Fruit fly (Drosophila melanogaster): ENCODE results near the gene snf.
A peak's percentile ranks its signal among the peaks of the same experiment; 100 is the strongest.

The snf gene

DNA sequence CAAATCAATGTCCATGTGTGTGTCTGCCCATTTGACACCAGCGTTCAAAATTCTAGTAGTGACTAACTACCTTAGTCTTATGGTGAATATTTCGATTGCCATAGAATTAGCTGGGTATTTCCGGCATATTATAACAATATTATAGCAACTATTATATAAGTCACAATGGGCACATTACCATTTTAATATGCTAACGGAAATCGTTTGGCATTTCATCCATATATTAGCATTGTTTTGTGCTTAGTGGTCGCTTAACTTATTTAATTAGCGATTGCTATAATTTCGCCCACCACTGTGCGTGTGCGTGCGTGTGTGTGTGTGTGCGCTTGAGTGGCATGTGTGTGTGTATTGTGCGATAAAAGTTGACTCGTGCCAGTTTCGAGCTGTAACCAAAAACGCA, 27.7 kb downstream of the snf start (continued):
- TF ChIP-seq psq (GFP tag; optimal IDR thresholded peaks at IDR 0.05), result no peak
- peak; percentile 5 for TF ChIP-seq Xbp1 (GFP tag; optimal IDR thresholded peaks at IDR 0.05)
- TF ChIP-seq bbx (GFP tag; IDR thresholded peaks at IDR 0.05; ENCODE audit: partially characterized antibody), result no peak
- no peak for TF ChIP-seq Neu2 (GFP tag; optimal IDR thresholded peaks at IDR 0.05; ENCODE audit: borderline replicate concordance)
- peak; percentile 32 for TF ChIP-seq BtbVII (GFP tag; optimal IDR thresholded peaks at IDR 0.05)
- TF ChIP-seq CG8089 (GFP tag; optimal IDR thresholded peaks at IDR 0.05), result no peak
- TF ChIP-seq ATbp (GFP tag; optimal IDR thresholded peaks at IDR 0.05), result peak; percentile 37
- TF ChIP-seq Dad (GFP tag; optimal IDR thresholded peaks at IDR 0.05), result no peak
- peak; percentile 13 for TF ChIP-seq CG6683 (GFP tag; optimal IDR thresholded peaks at IDR 0.05)
- TF ChIP-seq CG17612 (GFP tag; IDR thresholded peaks at IDR 0.05), result no peak
- TF ChIP-seq Hmr (GFP tag; optimal IDR thresholded peaks at IDR 0.05), result peak; percentile 67
- TF ChIP-seq CG10274 (GFP tag; optimal IDR thresholded peaks at IDR 0.05), result no peak
- peak; percentile 70 for TF ChIP-seq lab (GFP tag; optimal IDR thresholded peaks at IDR 0.05)
- TF ChIP-seq bigmax (GFP tag; optimal IDR thresholded peaks at IDR 0.05), result no peak
- no peak for TF ChIP-seq Atf6 (GFP tag; IDR thresholded peaks at IDR 0.05)
- TF ChIP-seq sima (GFP tag; optimal IDR thresholded peaks at IDR 0.05), result no peak
- no peak for TF ChIP-seq Max (GFP tag; optimal IDR thresholded peaks at IDR 0.05)
- TF ChIP-seq CG9727 (GFP tag; optimal IDR thresholded peaks at IDR 0.05), result peak; percentile 44
- no peak for TF ChIP-seq ranshi (GFP tag; IDR thresholded peaks at IDR 0.05)
- no peak for TF ChIP-seq CG1647 (GFP tag; optimal IDR thresholded peaks at IDR 0.05)
- no peak for TF ChIP-seq Lim3 (GFP tag; IDR thresholded peaks at IDR 0.05)
- peak; percentile 50 for TF ChIP-seq CG10147 (GFP tag; optimal IDR thresholded peaks at IDR 0.05)
- no peak for TF ChIP-seq H2.0 (GFP tag; IDR thresholded peaks at IDR 0.05)
- TF ChIP-seq CG10267 (tag; optimal IDR thresholded peaks at IDR 0.05), result no peak
- TF ChIP-seq CG14860 (GFP tag; IDR thresholded peaks at IDR 0.05; ENCODE audit: partially characterized antibody), result no peak
- no peak for TF ChIP-seq CG7357 (GFP tag; IDR thresholded peaks at IDR 0.05)
- peak; percentile 44 for TF ChIP-seq CG13296 (GFP tag; optimal IDR thresholded peaks at IDR 0.05)
- TF ChIP-seq CG12391 (tag; optimal IDR thresholded peaks at IDR 0.05), result peak; percentile 37
- TF ChIP-seq Hey (tag; optimal IDR thresholded peaks at IDR 0.05), result no peak
- no peak for TF ChIP-seq gcm2 (GFP tag; optimal IDR thresholded peaks at IDR 0.05)
- TF ChIP-seq HmgZ (tag; optimal IDR thresholded peaks at IDR 0.05), result peak; percentile 38
- no peak for TF ChIP-seq CG15479 (GFP tag; optimal IDR thresholded peaks at IDR 0.05)
- TF ChIP-seq CG30431 (GFP tag; optimal IDR thresholded peaks at IDR 0.05), result no peak
- no peak for TF ChIP-seq CG7963 (GFP tag; IDR thresholded peaks at IDR 0.05; ENCODE audit: partially characterized antibody)
- TF ChIP-seq E2f2 (GFP tag; IDR thresholded peaks at IDR 0.05), result peak; percentile 26; the same call in 1 of the 2 replicates
- no peak for TF ChIP-seq pita (GFP tag; optimal IDR thresholded peaks at IDR 0.05)
- TF ChIP-seq CG32772 (GFP tag; IDR thresholded peaks at IDR 0.05), result no peak
- no peak for TF ChIP-seq maf-S (GFP tag; optimal IDR thresholded peaks at IDR 0.05)
- no peak for TF ChIP-seq Scr (GFP tag; IDR thresholded peaks at IDR 0.05; ENCODE audit: partially characterized antibody)
- TF ChIP-seq CG12659 (GFP tag; optimal IDR thresholded peaks at IDR 0.05), result peak; percentile 40
- no peak for TF ChIP-seq peb (GFP tag; IDR thresholded peaks at IDR 0.05)
- TF ChIP-seq mld (GFP tag; IDR thresholded peaks at IDR 0.05; ENCODE audit: partially characterized antibody), result no peak
- TF ChIP-seq CG8478 (optimal IDR thresholded peaks at IDR 0.05), result no peak
- no peak for TF ChIP-seq CkIIα-i1 (GFP tag; IDR thresholded peaks at IDR 0.05)
- TF ChIP-seq CG17328 (GFP tag; IDR thresholded peaks at IDR 0.05), result no peak
- no peak for TF ChIP-seq CG5245 (GFP tag; optimal IDR thresholded peaks at IDR 0.05)
- no peak for TF ChIP-seq C15 (GFP tag; IDR thresholded peaks at IDR 0.05)
- no peak for TF ChIP-seq stc (GFP tag; IDR thresholded peaks at IDR 0.05)
- TF ChIP-seq CG4854 (GFP tag; optimal IDR thresholded peaks at IDR 0.05), result peak; percentile 7
- TF ChIP-seq Adf1 (GFP tag; IDR thresholded peaks at IDR 0.05), result no peak
- no peak for TF ChIP-seq wek (GFP tag; optimal IDR thresholded peaks at IDR 0.05)
- TF ChIP-seq CG16863 (GFP tag; optimal IDR thresholded peaks at IDR 0.05), result no peak

Measured in whole organism, embryonic.